Worm (Caenorhabditis elegans) whole organism, dauer: ENCODE data around the gene srw-71.
"Not testable (repeated sequence)": the region's sequence is repeated elsewhere in the genome, so short reads cannot be mapped to it uniquely, and the experiment has no call there.

ENCODE experiments used
- unc-62 ChIP-seq: sonication (generic microtip); optimal IDR thresholded peaks from 2 replicates; lab custom pipeline; 2017; ENCODE audit warnings: missing biosample characterization, missing genetic modification reagents, missing genetic modification characterization

The srw-71 gene

DNA sequence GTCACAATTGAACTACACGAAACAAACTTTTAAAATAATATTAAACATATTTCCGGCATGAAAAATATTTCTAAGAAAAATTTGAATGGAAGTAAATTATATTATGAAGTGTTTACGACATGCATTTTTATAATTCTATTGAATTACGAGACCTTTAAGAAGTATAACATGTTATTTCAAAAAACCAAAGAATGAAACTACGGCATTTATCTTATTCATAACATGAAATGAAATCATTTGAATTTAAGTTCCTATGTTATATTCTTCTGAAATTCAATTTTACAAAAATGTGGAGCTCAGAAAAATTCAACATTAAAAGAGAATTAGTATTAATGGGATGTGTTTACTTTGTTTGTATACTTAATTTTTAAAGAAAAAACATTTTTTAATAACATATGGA lies at the start of gene srw-71:
Gene srw-71 (minus strand): TSS at position 101 of the 400 bp plus-strand sequence.
- no peak for TF ChIP-seq unc-62 (GFP tag; lab: Kevin White, UChicago)

- TF ChIP-seq unc-62 (GFP tag; lab: Kevin White, UChicago) = no peak
These were observed 47.5 kb upstream of the srw-71 start, which contains the start of gene str-190 for ce11 chrV:7478404-7478803. str-190 (minus strand) TSS chrV:7478504.

- TF ChIP-seq unc-62 (GFP tag; lab: Kevin White, UChicago) = no peak
These were observed 45.9 kb upstream of the srw-71 start, which contains the start of gene srh-125 for ce11 chrV:7476766-7477165. srh-125 (minus strand) TSS chrV:7476866.

ce11 chrV:7472815-7473214 lies 41.9 kb upstream of the srw-71 start, which contains the start of gene str-28:
str-28 (minus strand) TSS chrV:7472915.
- no peak for TF ChIP-seq unc-62 (GFP tag; lab: Kevin White, UChicago)

ce11 chrV:7465509-7465908 lies 34.6 kb upstream of the srw-71 start, which contains the start of gene F25E5.1:
F25E5.1 (plus strand) TSS chrV:7465884.
- TF ChIP-seq unc-62 (GFP tag; lab: Kevin White, UChicago) = no peak

ce11 chrV:7464696-7465095 lies 33.8 kb upstream of the srw-71 start, which contains the start of gene srh-89:
srh-89 (minus strand) TSS chrV:7464796.
- TF ChIP-seq unc-62 (GFP tag; lab: Kevin White, UChicago) = no peak

DNA sequence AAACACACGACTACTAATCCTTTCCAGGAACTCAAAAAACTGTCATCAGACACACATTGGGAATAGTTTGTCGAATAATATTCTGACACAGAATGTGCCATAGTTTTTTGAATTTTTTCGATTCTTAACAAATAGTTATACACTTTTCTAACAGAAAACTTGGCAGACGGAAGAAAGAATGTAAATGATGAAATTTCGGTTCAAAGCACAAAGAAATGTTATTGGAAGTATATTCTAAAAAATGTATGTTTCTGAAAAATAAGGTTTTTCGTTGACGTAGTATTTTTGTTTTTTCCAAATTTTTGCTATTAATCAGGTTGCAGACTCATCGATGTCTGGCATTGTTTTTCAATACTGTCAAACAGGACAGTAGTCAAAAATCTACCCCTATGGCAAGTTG lies 30.0 kb upstream of the srw-71 start, which contains the start of gene srh-92:
Gene srh-92 (minus strand): TSS at position 101 of the 400 bp plus-strand sequence.
- no peak for TF ChIP-seq unc-62 (GFP tag; lab: Kevin White, UChicago)

DNA sequence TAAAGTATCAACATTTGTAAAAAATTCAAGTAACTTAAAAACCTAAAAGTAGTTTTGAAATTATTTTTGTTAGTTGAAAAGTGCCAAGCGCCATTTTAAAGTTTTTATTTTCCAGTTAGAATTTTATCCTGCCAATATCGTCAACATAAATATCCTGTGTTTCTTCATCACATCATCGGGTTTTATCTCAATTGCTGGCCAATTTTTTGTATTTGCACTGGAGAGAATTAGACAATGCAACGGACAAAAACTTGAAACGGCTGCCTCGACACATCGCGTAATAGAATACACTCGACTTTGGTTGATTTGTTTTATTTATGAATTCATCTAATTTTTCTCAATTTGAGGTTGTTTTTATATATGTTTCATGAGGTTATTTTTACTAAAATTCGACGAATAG lies 24.1 kb upstream of the srw-71 start, which contains the start of gene F25E5.2:
Gene F25E5.2 (plus strand): TSS at position 301 of the 400 bp plus-strand sequence.
- TF ChIP-seq unc-62 (GFP tag; lab: Kevin White, UChicago) = no peak

DNA sequence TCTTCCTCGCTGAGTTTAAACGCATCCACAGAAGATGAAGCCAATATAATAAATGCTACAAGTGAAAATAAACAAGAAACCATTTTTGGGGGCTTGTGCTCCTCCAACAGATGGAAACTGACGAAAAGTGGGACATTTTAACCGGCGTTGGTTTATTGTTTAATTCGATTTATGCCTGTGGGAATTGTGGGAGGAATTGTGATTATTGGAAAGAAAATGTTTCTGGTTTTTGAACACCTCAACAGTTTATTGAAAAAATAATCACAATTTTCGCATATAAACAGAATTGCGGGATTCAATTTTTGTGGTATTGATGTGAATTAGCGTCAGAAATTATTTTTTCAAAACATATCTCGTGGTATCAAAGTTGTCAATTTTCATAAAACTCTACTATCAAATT lies 23.3 kb upstream of the srw-71 start, which contains the start of gene try-8:
Gene try-8 (minus strand): TSS at position 101 of the 400 bp plus-strand sequence.
- no peak for TF ChIP-seq unc-62 (GFP tag; lab: Kevin White, UChicago)

DNA sequence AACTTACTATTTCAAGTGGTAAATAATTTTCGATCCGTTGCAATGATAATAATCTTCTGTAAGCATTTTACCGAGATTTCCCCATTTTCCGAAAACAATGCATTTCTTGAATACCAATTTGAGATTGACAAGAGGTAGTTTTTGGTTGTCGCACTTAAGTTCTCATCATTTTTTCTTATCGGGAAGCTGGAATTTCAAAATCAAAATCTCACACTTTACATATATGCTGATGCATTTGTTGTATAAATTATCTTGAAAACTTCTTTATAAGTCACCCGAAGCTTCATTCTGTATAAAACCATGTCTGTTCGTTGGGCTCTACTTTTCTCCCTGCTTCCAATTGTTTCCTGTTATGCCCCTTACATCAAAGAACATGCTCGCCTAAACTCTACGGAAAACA lies 20.5 kb upstream of the srw-71 start, which contains the start of gene try-11:
Gene try-11 (plus strand): TSS at position 301 of the 400 bp plus-strand sequence.
- TF ChIP-seq unc-62 (GFP tag; lab: Kevin White, UChicago) = no peak

DNA sequence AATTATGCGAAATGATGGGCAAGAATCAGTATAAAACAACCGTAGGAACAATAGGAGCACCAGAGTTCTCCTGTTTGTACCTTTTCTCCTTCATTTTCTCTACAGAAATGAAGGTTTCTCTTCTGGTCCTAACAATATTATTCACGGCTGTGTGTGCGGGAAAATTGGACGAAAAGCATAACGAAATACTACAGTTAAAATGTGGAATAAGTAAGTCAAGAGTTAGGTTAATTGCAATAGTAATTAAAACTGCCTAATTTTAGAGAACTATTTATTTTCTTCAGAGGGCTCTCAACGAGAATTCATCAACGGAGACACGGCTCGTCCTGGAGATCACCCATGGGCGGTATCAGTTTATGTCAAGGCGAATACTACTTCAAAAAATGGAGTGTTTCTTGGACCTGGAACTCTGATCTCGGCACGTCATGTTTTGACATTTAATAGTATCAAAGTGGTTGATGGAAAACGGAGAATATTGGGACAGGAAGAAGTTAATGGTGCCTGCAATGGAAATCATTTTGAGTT lies 18.4 kb upstream of the srw-71 start, which contains the start of gene try-12:
Gene try-12 (plus strand): TSS at position 51 of the 525 bp plus-strand sequence.
- TF ChIP-seq unc-62 (GFP tag; lab: Kevin White, UChicago) = no peak

DNA sequence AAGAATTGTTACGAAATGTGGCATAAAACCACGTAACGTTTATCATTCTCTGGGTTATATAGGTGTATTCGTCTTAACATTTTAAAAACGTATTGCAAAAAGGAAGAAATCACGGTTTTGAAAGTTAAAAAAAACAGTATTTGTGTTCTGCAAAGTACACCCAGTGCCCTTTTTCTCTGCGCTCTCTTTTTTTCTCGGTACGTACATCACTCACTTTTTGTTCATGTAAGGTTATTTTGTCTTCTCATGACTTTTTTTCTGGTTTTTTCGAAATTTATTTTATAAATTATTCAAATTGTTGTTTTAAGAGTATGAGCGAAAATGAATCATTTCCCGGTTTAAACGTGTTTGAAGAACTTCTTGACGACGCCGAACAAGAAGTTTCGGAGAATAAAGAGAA lies 16.0 kb upstream of the srw-71 start, which contains the start of gene F25E5.5:
Gene F25E5.5 (plus strand): TSS at position 301 of the 400 bp plus-strand sequence.
- TF ChIP-seq unc-62 (GFP tag; lab: Kevin White, UChicago) = no peak

ce11 chrV:7444331-7444730 lies 13.4 kb upstream of the srw-71 start, which contains the start of gene nhr-141:
nhr-141 (plus strand) TSS chrV:7444661.
- not testable (repeated sequence) for TF ChIP-seq unc-62 (GFP tag; lab: Kevin White, UChicago)

DNA sequence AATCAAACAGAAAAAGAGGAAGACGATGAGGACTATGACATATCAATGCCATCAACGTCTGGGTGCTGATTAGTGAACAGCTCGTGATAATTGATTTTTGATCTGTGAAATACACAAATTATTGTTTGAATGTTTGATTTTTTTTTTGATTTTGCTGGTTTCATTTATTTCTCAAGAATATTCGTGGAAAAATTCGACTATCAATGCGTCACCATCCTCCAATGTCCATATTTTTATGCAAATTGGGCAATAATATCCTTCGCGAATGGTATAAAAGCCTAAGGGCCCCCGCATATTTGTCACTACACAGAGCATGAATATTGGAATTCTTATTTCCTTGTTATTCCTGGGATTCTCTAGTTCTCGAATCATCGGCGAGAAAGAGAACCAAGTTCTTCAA lies 8.9 kb upstream of the srw-71 start, which contains the start of gene try-13:
Gene try-13 (plus strand): TSS at position 301 of the 400 bp plus-strand sequence.
- no peak for TF ChIP-seq unc-62 (GFP tag; lab: Kevin White, UChicago)

- no peak for TF ChIP-seq unc-62 (GFP tag; lab: Kevin White, UChicago)
These were observed 7.1 kb upstream of the srw-71 start, which contains the start of gene F25E5.16 for ce11 chrV:7437985-7438384. F25E5.16 (plus strand) TSS chrV:7438285.

DNA sequence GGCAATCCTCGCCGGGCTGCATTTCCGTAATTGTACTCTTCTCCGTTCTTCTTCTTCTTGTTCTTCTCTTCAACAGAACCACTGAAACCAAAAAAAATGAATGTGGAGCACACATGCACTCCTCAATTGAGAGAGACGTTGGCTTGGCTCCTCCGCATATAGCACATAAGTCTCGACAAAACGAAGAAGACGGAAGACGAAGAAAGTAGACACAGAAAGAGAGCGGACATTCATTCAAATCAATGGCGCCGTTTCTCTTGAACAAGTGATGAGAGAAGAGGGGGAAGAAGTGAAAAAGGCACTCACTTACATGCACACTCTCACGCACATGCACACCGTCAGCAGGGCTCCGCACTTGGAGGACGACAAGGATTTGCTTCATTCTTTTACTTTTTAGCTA lies 6.6 kb upstream of the srw-71 start, which contains the start of gene F25E5.9:
Gene F25E5.9 (minus strand): TSS at position 382 of the 400 bp plus-strand sequence.
- no peak for TF ChIP-seq unc-62 (GFP tag; lab: Kevin White, UChicago)
